Fruit fly (Drosophila melanogaster): Measurements from ENCODE around the gene Cph.

Cph gene

dm6 chrX:7255153-7255552 is 117.6 kb downstream of the Cph start (continued):
- TF ChIP-seq fd102C (GFP tag; optimal IDR thresholded peaks at IDR 0.05) (no peak), trh (GFP tag; optimal IDR thresholded peaks at IDR 0.05) (no peak), CG11504 (tag; optimal IDR thresholded peaks at IDR 0.05) (peak; percentile 41), CG9932 (GFP tag; IDR thresholded peaks at IDR 0.05) (peak; percentile 30; the same call in 1 of the 2 replicates), Ets65A (GFP tag) (peak; percentile 64), Stat92E (GFP tag; optimal IDR thresholded peaks at IDR 0.05) (no peak), gt (GFP tag; IDR thresholded peaks at IDR 0.05) (no peak), CG18011 (GFP tag; optimal IDR thresholded peaks at IDR 0.05) (no peak), Mes4 (GFP tag; optimal IDR thresholded peaks at IDR 0.05) (no peak), Trl (optimal IDR thresholded peaks at IDR 0.05) (no peak), Trl (GFP tag; optimal IDR thresholded peaks at IDR 0.05) (no peak), HLHmδ (GFP tag; optimal IDR thresholded peaks at IDR 0.05) (no peak), CG1603 (tag; optimal IDR thresholded peaks at IDR 0.05) (no peak), CG13775 (GFP tag; optimal IDR thresholded peaks at IDR 0.05) (no peak), H2.0 (GFP tag; IDR thresholded peaks at IDR 0.05) (no peak), CG10267 (tag; optimal IDR thresholded peaks at IDR 0.05) (no peak), Ets97D (GFP tag; optimal IDR thresholded peaks at IDR 0.05) (no peak), fu2 (GFP tag; optimal IDR thresholded peaks at IDR 0.05) (no peak), mirr (GFP tag; optimal IDR thresholded peaks at IDR 0.05) (no peak), Awh (GFP tag; IDR thresholded peaks at IDR 0.05) (no peak), stc (GFP tag; IDR thresholded peaks at IDR 0.05) (no peak), Dbx (GFP tag; IDR thresholded peaks at IDR 0.05) (no peak), PHDP (tag; optimal IDR thresholded peaks at IDR 0.05) (no peak), CG7745 (tag; optimal IDR thresholded peaks at IDR 0.05) (no peak), CG6689 (GFP tag; IDR thresholded peaks at IDR 0.05) (no peak), pnt (GFP tag; optimal IDR thresholded peaks at IDR 0.05) (no peak), run (tag; optimal IDR thresholded peaks at IDR 0.05) (no peak), CG9437 (GFP tag; optimal IDR thresholded peaks at IDR 0.05) (no peak), dati (GFP tag; IDR thresholded peaks at IDR 0.05) (no peak), zen2 (GFP tag; IDR thresholded peaks at IDR 0.05; ENCODE audit: partially characterized antibody) (no peak), CG12155 (GFP tag; optimal IDR thresholded peaks at IDR 0.05) (no peak), Neu2 (GFP tag; optimal IDR thresholded peaks at IDR 0.05; ENCODE audit: borderline replicate concordance) (no peak), tna (GFP tag; IDR thresholded peaks at IDR 0.05; ENCODE audit: partially characterized antibody) (no peak), Elba2 (GFP tag; optimal IDR thresholded peaks at IDR 0.05) (no peak), gsb (GFP tag; IDR thresholded peaks at IDR 0.05) (no peak), CG12219 (GFP tag; optimal IDR thresholded peaks at IDR 0.05) (no peak), Xbp1 (GFP tag; optimal IDR thresholded peaks at IDR 0.05) (no peak), lov (optimal IDR thresholded peaks at IDR 0.05) (no peak), lov (GFP tag; IDR thresholded peaks at IDR 0.05) (0 out of 3 replicates have a peak, but pooled peaks have one; percentile 13), dmrt99B (tag; optimal IDR thresholded peaks at IDR 0.05) (peak; percentile 33), CG10431 (GFP tag; optimal IDR thresholded peaks at IDR 0.05) (no peak), CG17361 (GFP tag; IDR thresholded peaks at IDR 0.05) (no peak), CG34376 (GFP tag; optimal IDR thresholded peaks at IDR 0.05) (no peak), CG17359 (tag; optimal IDR thresholded peaks at IDR 0.05) (peak; percentile 5), CG4404 (GFP tag; IDR thresholded peaks at IDR 0.05) (peak; percentile 38), NK7.1 (GFP tag; optimal IDR thresholded peaks at IDR 0.05) (no peak), CG3995 (GFP tag; optimal IDR thresholded peaks at IDR 0.05) (no peak), aop (GFP tag; IDR thresholded peaks at IDR 0.05) (no peak), ara (GFP tag; IDR thresholded peaks at IDR 0.05) (no peak), ewg (GFP tag; optimal IDR thresholded peaks at IDR 0.05) (no peak), Hmr (GFP tag; optimal IDR thresholded peaks at IDR 0.05) (peak; percentile 21), wdn (GFP tag; IDR thresholded peaks at IDR 0.05) (no peak), Dp (GFP tag; optimal IDR thresholded peaks at IDR 0.05) (no peak)
